Fruit fly (Drosophila melanogaster) whole organism, adult: Measurements from ENCODE around the gene Frq2.

Source experiments
- CG7045 ChIP-seq: fragments of 200-800 bp; sonication (Bioruptor generic); optimal IDR thresholded peaks from 2 replicates; lab custom pipeline; 2017; ENCODE audit warnings: missing biosample characterization, mild to moderate bottlenecking, missing genetic modification characterization
- CG7101 ChIP-seq: fragments of 200-800 bp; sonication (Bioruptor generic); optimal IDR thresholded peaks from 2 replicates; lab custom pipeline; 2018; ENCODE audit warnings: missing biosample characterization, mild to moderate bottlenecking, missing genetic modification characterization, moderate library complexity
- Clk ChIP-seq: fragments of 200-800 bp; sonication (Bioruptor generic); optimal IDR thresholded peaks from 2 replicates; lab custom pipeline; 2017; ENCODE audit warnings: missing biosample characterization, missing genetic modification characterization
- Mnt ChIP-seq: fragments of 200-800 bp; sonication (Bioruptor generic); optimal IDR thresholded peaks from 2 replicates; lab custom pipeline; 2016; ENCODE audit warnings: missing biosample characterization, mild to moderate bottlenecking, missing genetic modification characterization
- kay ChIP-seq: fragments of 200-800 bp; sonication (Bioruptor generic); peaks from one replicate; lab custom pipeline; 2016; ENCODE audit warnings: missing biosample characterization, missing genetic modification characterization, borderline replicate concordance
- ovo ChIP-seq: fragments of 200-800 bp; sonication (Bioruptor generic); optimal IDR thresholded peaks from 2 replicates; lab custom pipeline; 2016; ENCODE audit warnings: missing biosample characterization, missing genetic modification characterization
- tj ChIP-seq: fragments of 200-800 bp; sonication (Bioruptor generic); optimal IDR thresholded peaks from 3 replicates; lab custom pipeline; 2017; ENCODE audit warnings: missing biosample characterization, mild to moderate bottlenecking, missing genetic modification characterization, moderate library complexity

DNA sequence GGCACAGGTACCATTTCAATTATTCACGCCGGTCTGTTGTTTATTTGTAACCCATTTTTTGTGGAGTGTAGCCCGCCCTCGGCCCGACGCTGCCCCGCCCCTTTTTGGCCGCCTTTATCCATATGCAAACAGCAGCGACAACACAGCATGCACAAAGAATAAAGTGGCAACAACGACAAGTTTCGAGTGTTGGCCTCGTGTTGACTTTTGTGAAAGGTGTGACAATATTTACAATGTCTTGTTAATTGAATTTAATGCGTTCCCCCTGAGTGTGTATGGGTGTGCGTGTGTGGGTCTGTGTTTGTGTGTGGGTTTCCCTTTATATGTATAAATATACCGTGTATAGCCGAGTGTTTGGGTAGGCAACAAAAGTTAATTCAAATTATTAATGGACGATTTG, 60.5 kb downstream of the Frq2 start:
- TF ChIP-seq kay (no peak), CG7045 (GFP tag; lab: Kevin White, UChicago) (no peak), tj (GFP tag; lab: Kevin White, UChicago) (no peak), ovo (no peak), Mnt (GFP tag; lab: Kevin White, UChicago) (no peak), Clk (GFP tag; lab: Kevin White, UChicago) (no peak), CG7101 (tag; lab: Kevin White, UChicago) (no peak)
